Worm (Caenorhabditis elegans) whole organism, L3 larva: ENCODE measurements around the gene clec-84.

ENCODE experiments used
- aly-2 ChIP-seq: fragments of 150-350 bp; optimal IDR thresholded peaks from 2 replicates; lab custom pipeline; 2014; ENCODE audit warnings: missing biosample characterization, missing genetic modification characterization
- elt-1 ChIP-seq: fragments of 150-350 bp; optimal IDR thresholded peaks from 2 replicates; lab custom pipeline; 2014; ENCODE audit warnings: missing biosample characterization, missing genetic modification characterization
- elt-3 ChIP-seq, 3 experiments: fragments of 150-350 bp in 1 of 3; sonication (generic microtip) in 2 of 3; optimal IDR thresholded peaks; 2 replicates in 2 of 3; 4 replicates in 1 of 3; lab custom pipeline; 2014 to 2017; ENCODE audit warnings: missing biosample characterization in 3 of 3, missing genetic modification characterization in 3 of 3
- fos-1 ChIP-seq: fragments of 150-350 bp; optimal IDR thresholded peaks from 2 replicates; lab custom pipeline; 2014; ENCODE audit warnings: missing biosample characterization, missing genetic modification characterization
- nhr-11 ChIP-seq: fragments of 150-350 bp; optimal IDR thresholded peaks from 2 replicates; lab custom pipeline; 2014; ENCODE audit warnings: missing biosample characterization, missing genetic modification characterization
- nhr-28 ChIP-seq: fragments of 150-350 bp; optimal IDR thresholded peaks from 2 replicates; lab custom pipeline; 2014; ENCODE audit warnings: missing biosample characterization, missing genetic modification characterization
- nhr-43 ChIP-seq: sonication (generic microtip); optimal IDR thresholded peaks from 2 replicates; lab custom pipeline; 2016; ENCODE audit warnings: mild to moderate bottlenecking, missing genetic modification characterization, missing compliant biosample characterization; ENCODE audit not compliant: poor library complexity, severe bottlenecking
- snpc-4 ChIP-seq: fragments of 150-350 bp; optimal IDR thresholded peaks from 2 replicates; lab custom pipeline; 2014; ENCODE audit warnings: missing biosample characterization, missing genetic modification characterization

ce11 chrIV:2887245-2887644, 45.0 kb downstream of the clec-84 start:
- TF ChIP-seq elt-3 (tag; optimal IDR thresholded peaks at IDR 0.05; lab: Kevin White, UChicago) = no peak
- no peak for TF ChIP-seq nhr-11
- no peak for TF ChIP-seq snpc-4 (tag; lab: Kevin White, UChicago)
- TF ChIP-seq nhr-28 = no peak
- TF ChIP-seq elt-1 (tag; lab: Kevin White, UChicago) = no peak
- no peak for TF ChIP-seq nhr-43 (tag; lab: Kevin White, UChicago)
- TF ChIP-seq aly-2 (tag; lab: Kevin White, UChicago) = no peak
- TF ChIP-seq fos-1 (tag; lab: Kevin White, UChicago) = no peak
